Fruit fly (Drosophila melanogaster) whole organism, embryonic: ENCODE data around the gene unk.

Source experiments
- ATbp ChIP-seq: fragments of 200-800 bp; sonication (Bioruptor generic); optimal IDR thresholded peaks from 2 replicates; lab custom pipeline; 2017; ENCODE audit warnings: missing biosample characterization, mild to moderate bottlenecking, missing genetic modification characterization, missing genetic modification reagents
- Abd-B ChIP-seq: fragments of 200-800 bp; sonication (Bioruptor generic); optimal IDR thresholded peaks from 2 replicates; lab custom pipeline; 2018; ENCODE audit warnings: missing biosample characterization, mild to moderate bottlenecking, missing genetic modification characterization, moderate library complexity
- Ada2b ChIP-seq: fragments of 200-800 bp; sonication (Bioruptor generic); IDR thresholded peaks from 2 replicates; pipeline ENCODE4 v1.3.6; 2022; ENCODE audit warnings: missing biosample characterization, missing genetic modification characterization
- Atf6 ChIP-seq: fragments of 200-800 bp; sonication (Bioruptor generic); IDR thresholded peaks from 2 replicates; pipeline ENCODE4 v1.3.6; 2022; ENCODE audit warnings: missing biosample characterization, missing genetic modification characterization
- B-H2 ChIP-seq: fragments of 200-800 bp; sonication (Bioruptor generic); optimal IDR thresholded peaks from 2 replicates; lab custom pipeline; 2018; ENCODE audit warnings: missing biosample characterization, mild to moderate bottlenecking, missing genetic modification characterization
- BtbVII ChIP-seq: fragments of 200-800 bp; sonication (Bioruptor generic); optimal IDR thresholded peaks from 3 replicates; lab custom pipeline; 2017; ENCODE audit warnings: missing biosample characterization, mild to moderate bottlenecking, missing genetic modification characterization
- CG10565 ChIP-seq: fragments of 200-800 bp; sonication (Bioruptor generic); optimal IDR thresholded peaks from 3 replicates; lab custom pipeline; 2016; ENCODE audit warnings: missing biosample characterization, mild to moderate bottlenecking, missing genetic modification characterization
- CG11504 ChIP-seq: fragments of 200-800 bp; sonication (Bioruptor generic); optimal IDR thresholded peaks from 3 replicates; lab custom pipeline; 2019; ENCODE audit warnings: missing biosample characterization, mild to moderate bottlenecking, missing genetic modification characterization, moderate library complexity
- CG11696 ChIP-seq: fragments of 200-800 bp; sonication (Bioruptor generic); IDR thresholded peaks from 2 replicates; pipeline ENCODE4 v1.3.6; 2022; ENCODE audit warnings: missing biosample characterization, missing genetic modification characterization
- CG14441 ChIP-seq: fragments of 200-800 bp; sonication (Bioruptor generic); IDR thresholded peaks from 2 replicates; pipeline ENCODE4 v1.3.6; 2022; ENCODE audit warnings: missing biosample characterization, missing genetic modification characterization
- CG14710 ChIP-seq: fragments of 200-800 bp; sonication (Bioruptor generic); optimal IDR thresholded peaks from 3 replicates; lab custom pipeline; 2019; ENCODE audit warnings: missing biosample characterization, mild to moderate bottlenecking, missing genetic modification characterization, moderate library complexity
- CG16813 ChIP-seq: fragments of 200-800 bp; sonication (Bioruptor generic); IDR thresholded peaks from 3 replicates; pipeline ENCODE4 v1.3.6; 2022; ENCODE audit warnings: missing biosample characterization, missing genetic modification characterization; ENCODE audit not compliant: partially characterized antibody
- CG17328 ChIP-seq: fragments of 200-800 bp; sonication (Bioruptor generic); IDR thresholded peaks from 2 replicates; pipeline ENCODE4 v1.3.6; 2022; ENCODE audit warnings: missing biosample characterization, missing genetic modification characterization
- CG17359 ChIP-seq: fragments of 200-800 bp; sonication (Bioruptor generic); optimal IDR thresholded peaks from 3 replicates; lab custom pipeline; 2018; ENCODE audit warnings: missing biosample characterization, mild to moderate bottlenecking, missing genetic modification characterization, moderate library complexity
- CG1792 ChIP-seq: fragments of 200-800 bp; sonication (Bioruptor generic); optimal IDR thresholded peaks from 2 replicates; lab custom pipeline; 2016; ENCODE audit warnings: missing biosample characterization, missing genetic modification characterization
- CG18764 ChIP-seq: fragments of 200-800 bp; sonication (Bioruptor generic); optimal IDR thresholded peaks from 3 replicates; lab custom pipeline; 2016; ENCODE audit warnings: missing biosample characterization, missing genetic modification characterization
- CG2120 ChIP-seq: fragments of 200-800 bp; sonication (Bioruptor generic); optimal IDR thresholded peaks from 3 replicates; lab custom pipeline; 2016; ENCODE audit warnings: missing biosample characterization, missing genetic modification characterization
- CG30403 ChIP-seq: fragments of 200-800 bp; sonication (Bioruptor generic); optimal IDR thresholded peaks from 3 replicates; lab custom pipeline; 2016; ENCODE audit warnings: missing biosample characterization, missing genetic modification characterization
- CG31224 ChIP-seq: fragments of 200-800 bp; sonication (Bioruptor generic); IDR thresholded peaks from 2 replicates; pipeline ENCODE4 v1.3.6; 2022; ENCODE audit warnings: missing biosample characterization, missing genetic modification characterization
- CG31365 ChIP-seq: fragments of 200-800 bp; sonication (Bioruptor generic); optimal IDR thresholded peaks from 2 replicates; lab custom pipeline; 2018; ENCODE audit warnings: missing biosample characterization, mild to moderate bottlenecking, missing genetic modification characterization
- CG31441 ChIP-seq: fragments of 200-800 bp; sonication (Bioruptor generic); IDR thresholded peaks from 2 replicates; pipeline ENCODE4 v1.3.6; 2022; ENCODE audit warnings: missing biosample characterization, missing genetic modification characterization
- CG34224 ChIP-seq: fragments of 200-800 bp; sonication (Bioruptor generic); IDR thresholded peaks from 3 replicates; pipeline ENCODE4 v1.3.6; 2022; ENCODE audit warnings: missing biosample characterization, missing genetic modification characterization; ENCODE audit not compliant: partially characterized antibody
- CG6175 ChIP-seq: fragments of 200-800 bp; sonication (Bioruptor generic); IDR thresholded peaks from 3 replicates; pipeline ENCODE4 v1.3.6; 2022; ENCODE audit warnings: missing biosample characterization, missing genetic modification characterization
- CG6272 ChIP-seq: fragments of 200-800 bp; sonication (Bioruptor generic); IDR thresholded peaks from 2 replicates; pipeline ENCODE4 v1.3.6; 2022; ENCODE audit warnings: missing biosample characterization, missing genetic modification characterization
- CG7786 ChIP-seq: fragments of 200-800 bp; sonication (Bioruptor generic); optimal IDR thresholded peaks from 2 replicates; lab custom pipeline; 2016; ENCODE audit warnings: missing biosample characterization, missing genetic modification characterization
- CG8281 ChIP-seq: fragments of 200-800 bp; sonication (Bioruptor generic); optimal IDR thresholded peaks from 2 replicates; lab custom pipeline; 2018; ENCODE audit warnings: missing biosample characterization, mild to moderate bottlenecking, missing genetic modification characterization, moderate library complexity
- Chrac-16 ChIP-seq: fragments of 200-800 bp; sonication (Bioruptor generic); optimal IDR thresholded peaks from 3 replicates; lab custom pipeline; 2016; ENCODE audit warnings: missing biosample characterization, missing genetic modification characterization
- D19B ChIP-seq: fragments of 200-800 bp; sonication (Bioruptor generic); optimal IDR thresholded peaks from 2 replicates; lab custom pipeline; 2017; ENCODE audit warnings: missing biosample characterization, mild to moderate bottlenecking, missing genetic modification characterization
- Eip74EF ChIP-seq, 2 experiments: fragments of 200-800 bp in 1 of 2; fragments of >200 bp in 1 of 2; sonication (Bioruptor generic) in 1 of 2; optimal IDR thresholded peaks; 2 replicates each; lab custom pipeline; 2017 to 2019; ENCODE audit warnings: missing biosample characterization in 2 of 2, missing genetic modification characterization in 2 of 2, mild to moderate bottlenecking in 1 of 2, moderate library complexity in 1 of 2
- Ets65A ChIP-seq: fragments of 200-800 bp; sonication (Bioruptor generic); peaks from one replicate; lab custom pipeline; 2016; ENCODE audit warnings: missing biosample characterization, missing genetic modification characterization
- Gsc ChIP-seq: fragments of 200-800 bp; sonication (Bioruptor generic); IDR thresholded peaks from 2 replicates; pipeline ENCODE4 v1.3.6; 2022; ENCODE audit warnings: missing biosample characterization, missing genetic modification characterization
- Hr3 ChIP-seq: fragments of 200-800 bp; sonication (Bioruptor generic); optimal IDR thresholded peaks from 3 replicates; lab custom pipeline; 2016; ENCODE audit warnings: missing biosample characterization, missing genetic modification characterization
- Lim3 ChIP-seq: fragments of 200-800 bp; sonication (Bioruptor generic); IDR thresholded peaks from 2 replicates; pipeline ENCODE4 v1.3.6; 2022; ENCODE audit warnings: missing biosample characterization, missing genetic modification characterization
- MBD-R2 ChIP-seq: fragments of 200-800 bp; sonication (Bioruptor generic); IDR thresholded peaks from 2 replicates; pipeline ENCODE4 v1.3.6; 2022; ENCODE audit warnings: missing biosample characterization, missing genetic modification characterization
- Rx ChIP-seq: fragments of 200-800 bp; sonication (Bioruptor generic); IDR thresholded peaks from 2 replicates; pipeline ENCODE4 v1.3.6; 2022; ENCODE audit warnings: missing biosample characterization, missing genetic modification characterization
- ash1 ChIP-seq: fragments of 200-800 bp; sonication (Bioruptor generic); optimal IDR thresholded peaks from 2 replicates; lab custom pipeline; 2018; ENCODE audit warnings: missing biosample characterization, mild to moderate bottlenecking, missing genetic modification characterization
- ato ChIP-seq: fragments of 200-800 bp; sonication (Bioruptor generic); IDR thresholded peaks from 2 replicates; pipeline ENCODE4 v1.3.6; 2022; ENCODE audit warnings: missing biosample characterization, missing genetic modification characterization; ENCODE audit not compliant: partially characterized antibody
- az2 ChIP-seq: fragments of 200-800 bp; sonication (Bioruptor generic); optimal IDR thresholded peaks from 3 replicates; lab custom pipeline; 2016; ENCODE audit warnings: missing biosample characterization, missing genetic modification characterization
- crc ChIP-seq: fragments of 200-800 bp; sonication (Bioruptor generic); optimal IDR thresholded peaks from 2 replicates; lab custom pipeline; 2016; ENCODE audit warnings: missing biosample characterization, missing genetic modification characterization
- cwo ChIP-seq: fragments of 200-800 bp; sonication (Bioruptor generic); optimal IDR thresholded peaks from 3 replicates; lab custom pipeline; 2017; ENCODE audit warnings: missing biosample characterization, missing genetic modification characterization, mild to moderate bottlenecking, moderate library complexity, missing genetic modification reagents
- fd3F ChIP-seq: fragments of 200-800 bp; sonication (Bioruptor generic); optimal IDR thresholded peaks from 2 replicates; lab custom pipeline; 2018; ENCODE audit warnings: missing biosample characterization, mild to moderate bottlenecking, missing genetic modification characterization, moderate library complexity
- fd64A ChIP-seq: fragments of 200-800 bp; sonication (Bioruptor generic); optimal IDR thresholded peaks from 3 replicates; lab custom pipeline; 2018; ENCODE audit warnings: missing biosample characterization, mild to moderate bottlenecking, missing genetic modification characterization
- gro ChIP-seq: fragments of 200-800 bp; sonication (Bioruptor generic); optimal IDR thresholded peaks from 2 replicates; lab custom pipeline; 2016; ENCODE audit warnings: missing biosample characterization, missing genetic modification characterization
- lola ChIP-seq, 3 experiments: fragments of >200 bp in 2 of 3; fragments of 200-800 bp in 1 of 3; sonication (Bioruptor generic) in 1 of 3; optimal IDR thresholded peaks; 2 replicates each; lab custom pipeline; 2017 to 2019; ENCODE audit warnings: missing biosample characterization in 3 of 3, missing genetic modification characterization in 3 of 3, mild to moderate bottlenecking in 1 of 3, moderate library complexity in 1 of 3
- mam ChIP-seq: fragments of 200-800 bp; sonication (Bioruptor generic); optimal IDR thresholded peaks from 3 replicates; lab custom pipeline; 2016; ENCODE audit warnings: missing biosample characterization, missing genetic modification characterization
- otp ChIP-seq: fragments of 200-800 bp; sonication (Bioruptor generic); IDR thresholded peaks from 3 replicates; pipeline ENCODE4, ENCODE4 v1.3.6; 2022; ENCODE audit warnings: missing biosample characterization, missing genetic modification characterization
- pzg ChIP-seq: fragments of 200-800 bp; sonication (Bioruptor generic); optimal IDR thresholded peaks from 3 replicates; lab custom pipeline; 2018; ENCODE audit warnings: missing biosample characterization, mild to moderate bottlenecking, missing genetic modification characterization, moderate library complexity
- repo ChIP-seq: fragments of 200-800 bp; sonication (Bioruptor generic); optimal IDR thresholded peaks from 2 replicates; lab custom pipeline; 2016; ENCODE audit warnings: missing biosample characterization, missing genetic modification characterization
- tll ChIP-seq, 2 experiments: fragments of 200-800 bp in 1 of 2; fragments of >200 bp in 1 of 2; sonication (Bioruptor generic) in 1 of 2; optimal IDR thresholded peaks; 2 replicates each; lab custom pipeline; 2017 to 2019; ENCODE audit warnings: missing biosample characterization in 2 of 2, missing genetic modification characterization in 2 of 2, mild to moderate bottlenecking in 1 of 2, moderate library complexity in 1 of 2
- ttk ChIP-seq: fragments of 200-800 bp; sonication (Bioruptor generic); IDR thresholded peaks from 2 replicates; pipeline ENCODE4 v2.1.2; 2022; ENCODE audit warnings: missing biosample characterization, missing genetic modification characterization

Gene unk

dm6 chr3R:23180980-23181630, 23.4 kb upstream of the unk start (continued):
- no peak for TF ChIP-seq CG2120 (GFP tag; lab: Kevin White, UChicago)
- no peak for TF ChIP-seq Chrac-16 (GFP tag; lab: Kevin White, UChicago)
- TF ChIP-seq ATbp (GFP tag; lab: Kevin White, UChicago) = no peak
- TF ChIP-seq CG14710 (tag; lab: Kevin White, UChicago) = peak; percentile 45
- peak; percentile 60 for TF ChIP-seq CG11504 (tag; lab: Kevin White, UChicago)
- TF ChIP-seq CG31224 (GFP tag; lab: Robert Waterston, UW) = no peak
- no peak for TF ChIP-seq Atf6 (GFP tag; lab: Robert Waterston, UW)
- no peak for TF ChIP-seq CG6272
- no peak for TF ChIP-seq CG34224
- peak; percentile 57 for TF ChIP-seq D19B (GFP tag; lab: Kevin White, UChicago)
- no peak for TF ChIP-seq Rx (GFP tag; lab: Robert Waterston, UW)
- no peak for TF ChIP-seq CG31441 (GFP tag; lab: Robert Waterston, UW)
- peak in 1 of 2 experiments; percentile 33 for TF ChIP-seq Eip74EF (GFP tag; optimal IDR thresholded peaks at IDR 0.05; lab: Kevin White, UChicago)
- no peak for TF ChIP-seq ttk (GFP tag; lab: Robert Waterston, UW)
- no peak for TF ChIP-seq CG17328 (GFP tag; lab: Robert Waterston, UW)
- TF ChIP-seq CG31365 (tag; lab: Kevin White, UChicago) = peak; percentile 12
- no peak for TF ChIP-seq CG10565 (GFP tag; lab: Kevin White, UChicago)
- no peak for TF ChIP-seq gro
- no peak for TF ChIP-seq ash1 (GFP tag; lab: Kevin White, UChicago)
- no peak for TF ChIP-seq ato (GFP tag; lab: Robert Waterston, UW)
- peak; percentile 37 for TF ChIP-seq CG8281
- no peak for TF ChIP-seq lola (GFP tag; optimal IDR thresholded peaks at IDR 0.05; lab: Kevin White, UChicago)
- TF ChIP-seq az2 (GFP tag; lab: Kevin White, UChicago) = no peak
- TF ChIP-seq CG11696 = no peak
- no peak for TF ChIP-seq CG14441 (GFP tag; lab: Robert Waterston, UW)
- no peak for TF ChIP-seq repo
- TF ChIP-seq CG17359 = peak; percentile 66
- TF ChIP-seq cwo (GFP tag; lab: Kevin White, UChicago) = peak; percentile 45
- no peak for TF ChIP-seq crc (GFP tag; lab: Kevin White, UChicago)
- no peak for TF ChIP-seq otp (GFP tag; lab: Robert Waterston, UW)
- no peak for TF ChIP-seq CG30403 (GFP tag; lab: Kevin White, UChicago)
- no peak for TF ChIP-seq Hr3
- TF ChIP-seq Ada2b = no peak
- peak; percentile 23 for TF ChIP-seq fd64A (GFP tag; lab: Kevin White, UChicago)
- no peak for TF ChIP-seq pzg
- TF ChIP-seq Gsc (GFP tag; lab: Robert Waterston, UW) = no peak
- TF ChIP-seq CG6175 (GFP tag; lab: Robert Waterston, UW) = no peak
- TF ChIP-seq CG1792 (GFP tag; lab: Kevin White, UChicago) = peak; percentile 60
- no peak for TF ChIP-seq mam (GFP tag; lab: Kevin White, UChicago)
- TF ChIP-seq tll (GFP tag; optimal IDR thresholded peaks at IDR 0.05; lab: Kevin White, UChicago) = no peak
- no peak for TF ChIP-seq CG16813
- peak; percentile 66 for TF ChIP-seq CG18764 (GFP tag; lab: Kevin White, UChicago)
- no peak for TF ChIP-seq MBD-R2
- TF ChIP-seq Lim3 (GFP tag; lab: Robert Waterston, UW) = no peak
- TF ChIP-seq B-H2 = no peak
- TF ChIP-seq fd3F (GFP tag; lab: Kevin White, UChicago) = no peak
- peak; percentile 21 for TF ChIP-seq BtbVII (GFP tag; lab: Kevin White, UChicago)
- no peak for TF ChIP-seq Abd-B (GFP tag; lab: Kevin White, UChicago)
- TF ChIP-seq CG7786 (GFP tag; lab: Kevin White, UChicago) = no peak
- TF ChIP-seq Ets65A = no peak
